Worm (Caenorhabditis elegans) whole organism, young adult: ENCODE measurements around the gene F12A10.1.

Source experiments
- F39B2.1 ChIP-seq: fragments of 200-800 bp; sonication (Bioruptor generic); IDR thresholded peaks from 2 replicates; pipeline ENCODE4 v1.3.6; 2022; ENCODE audit warnings: missing genetic modification reagents, missing genetic modification characterization, missing compliant biosample characterization
- ccch-3 ChIP-seq: fragments of 200-800 bp; sonication (Bioruptor generic); optimal IDR thresholded peaks from 2 replicates; lab custom pipeline; 2018; ENCODE audit warnings: mild to moderate bottlenecking, missing genetic modification characterization, missing compliant biosample characterization
- die-1 ChIP-seq: sonication (generic microtip); optimal IDR thresholded peaks from 2 replicates; lab custom pipeline; 2016; ENCODE audit warnings: missing genotype, mild to moderate bottlenecking, missing genetic modification characterization, missing compliant biosample characterization
- hmg-20 ChIP-seq: fragments of 200-800 bp; sonication (Bioruptor generic); IDR thresholded peaks from 2 replicates; pipeline ENCODE4 v1.3.6; 2022; ENCODE audit warnings: missing genetic modification reagents, missing genetic modification characterization, missing compliant biosample characterization
- mcd-1 ChIP-seq: fragments of 200-800 bp; sonication (Bioruptor generic); IDR thresholded peaks from 2 replicates; pipeline ENCODE4 v1.3.6; 2022; ENCODE audit warnings: missing genetic modification reagents, missing genetic modification characterization, missing compliant biosample characterization
- somi-1 ChIP-seq: fragments of 200-800 bp; sonication (Bioruptor generic); optimal IDR thresholded peaks from 2 replicates; lab custom pipeline; 2018; ENCODE audit warnings: mild to moderate bottlenecking, missing genetic modification characterization, missing compliant biosample characterization
- tbp1 ChIP-seq: fragments of 200-800 bp; sonication (Bioruptor generic); optimal IDR thresholded peaks from 2 replicates; lab custom pipeline; 2018; ENCODE audit warnings: mild to moderate bottlenecking, missing genetic modification characterization, missing compliant biosample characterization

DNA sequence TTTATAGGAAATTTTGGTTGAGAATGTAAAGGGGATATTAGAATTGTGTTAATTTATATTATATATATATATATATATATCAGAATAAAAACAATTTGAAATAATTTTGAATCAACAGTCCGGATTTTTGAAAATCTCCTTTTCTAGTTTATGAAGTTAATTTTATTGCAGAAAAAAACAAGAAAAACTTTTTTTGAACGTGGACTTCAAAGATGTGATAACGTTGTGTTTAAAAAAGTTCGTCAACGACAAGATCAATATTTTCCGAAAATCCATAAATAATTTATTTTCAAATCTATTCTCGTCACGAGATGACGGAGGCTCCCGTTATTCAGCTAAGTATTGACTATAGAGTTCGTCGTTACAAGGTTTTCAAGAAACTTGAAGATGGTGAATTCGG lies 41.2 kb downstream of the F12A10.1 start, which contains the start of gene C17C3.11:
- TF ChIP-seq ccch-3 (GFP tag; lab: Kevin White, UChicago), result no peak
- no peak for TF ChIP-seq die-1 (tag; lab: Kevin White, UChicago)
- TF ChIP-seq mcd-1 (GFP tag; lab: Robert Waterston, UW), result no peak
- TF ChIP-seq somi-1, result no peak
- TF ChIP-seq hmg-20, result no peak
- TF ChIP-seq F39B2.1, result no peak
- TF ChIP-seq tbp1, result no peak
